Worm (Caenorhabditis elegans) whole organism, young adult: Measurements from ENCODE around the gene spp-4.
A peak's percentile ranks its signal among the peaks of the same experiment; 100 is the strongest.

ENCODE experiments used
- B0261.1 ChIP-seq: sonication (generic microtip); optimal IDR thresholded peaks from 2 replicates; lab custom pipeline; 2016; ENCODE audit warnings: mild to moderate bottlenecking, missing genetic modification characterization, moderate library complexity, missing compliant biosample characterization
- B0336.3 ChIP-seq: fragments of 200-800 bp; sonication (Bioruptor generic); IDR thresholded peaks from 2 replicates; pipeline ENCODE4 v1.3.6; 2022; ENCODE audit warnings: missing genetic modification characterization, missing compliant biosample characterization
- F33H1.4 ChIP-seq: fragments of 200-800 bp; sonication (Bioruptor generic); IDR thresholded peaks from 2 replicates; pipeline ENCODE4 v1.3.6; 2022; ENCODE audit warnings: missing genetic modification reagents, missing genetic modification characterization, missing compliant biosample characterization
- F37B4.10 ChIP-seq: fragments of 200-800 bp; sonication (Bioruptor generic); IDR thresholded peaks from 2 replicates; pipeline ENCODE4 v1.3.6; 2022; ENCODE audit warnings: missing genetic modification characterization, missing compliant biosample characterization
- F57A8.1 ChIP-seq: fragments of 200-800 bp; sonication (Bioruptor generic); optimal IDR thresholded peaks from 2 replicates; lab custom pipeline; 2018; ENCODE audit warnings: mild to moderate bottlenecking, missing genetic modification characterization, moderate library complexity, missing compliant biosample characterization
- K12H6.12 ChIP-seq: fragments of 200-800 bp; sonication (Bioruptor generic); optimal IDR thresholded peaks from 2 replicates; lab custom pipeline; 2018; ENCODE audit warnings: mild to moderate bottlenecking, missing genetic modification characterization, missing compliant biosample characterization
- T07F8.4 ChIP-seq: sonication (generic microtip); optimal IDR thresholded peaks from 2 replicates; lab custom pipeline; 2016; ENCODE audit warnings: mild to moderate bottlenecking, missing genetic modification characterization, moderate library complexity, missing compliant biosample characterization
- T26A5.8 ChIP-seq: sonication (generic microtip); optimal IDR thresholded peaks from 2 replicates; lab custom pipeline; 2016; ENCODE audit warnings: missing genetic modification characterization, missing compliant biosample characterization
- Y56A3A.18 ChIP-seq: fragments of 200-800 bp; sonication (Bioruptor generic); IDR thresholded peaks from 2 replicates; pipeline ENCODE4 v1.3.6; 2022; ENCODE audit warnings: missing genetic modification reagents, missing genetic modification characterization, missing compliant biosample characterization
- Y79H2A.3 ChIP-seq: fragments of 200-800 bp; sonication (Bioruptor generic); conservative IDR thresholded peaks from 2 replicates; pipeline ENCODE4 v1.3.6; 2022; ENCODE audit warnings: missing genetic modification reagents, missing genetic modification characterization, missing compliant biosample characterization
- Y95B8A.8 ChIP-seq: fragments of 200-800 bp; sonication (Bioruptor generic); IDR thresholded peaks from 2 replicates; pipeline ENCODE4 v1.3.6; 2022; ENCODE audit warnings: missing genetic modification reagents, missing genetic modification characterization, missing compliant biosample characterization
- akir-1 ChIP-seq: fragments of 200-800 bp; sonication (Bioruptor generic); optimal IDR thresholded peaks from 2 replicates; lab custom pipeline; 2018; ENCODE audit warnings: mild to moderate bottlenecking, missing genetic modification characterization, moderate library complexity, missing compliant biosample characterization
- attf-3 ChIP-seq: fragments of 200-800 bp; sonication (Bioruptor generic); conservative IDR thresholded peaks from 2 replicates; pipeline ENCODE4 v1.3.6; 2022; ENCODE audit warnings: missing genetic modification reagents, missing genetic modification characterization, missing compliant biosample characterization
- attf-5 ChIP-seq: fragments of 200-800 bp; sonication (Bioruptor generic); optimal IDR thresholded peaks from 2 replicates; lab custom pipeline; 2018; ENCODE audit warnings: mild to moderate bottlenecking, missing genetic modification characterization, missing compliant biosample characterization
- attf-6 ChIP-seq: fragments of 200-800 bp; sonication (Bioruptor generic); IDR thresholded peaks from 2 replicates; pipeline ENCODE4 v1.3.6; 2022; ENCODE audit warnings: missing genetic modification reagents, missing genetic modification characterization, missing compliant biosample characterization
- ccch-3 ChIP-seq: fragments of 200-800 bp; sonication (Bioruptor generic); optimal IDR thresholded peaks from 2 replicates; lab custom pipeline; 2018; ENCODE audit warnings: mild to moderate bottlenecking, missing genetic modification characterization, missing compliant biosample characterization
- cebp-1 ChIP-seq, 2 experiments: fragments of 200-800 bp in 1 of 2; sonication (Bioruptor generic) in 1 of 2; sonication (generic microtip) in 1 of 2; IDR thresholded peaks in 1 of 2; optimal IDR thresholded peaks in 1 of 2; 2 replicates each; pipeline versions ENCODE4 v1.3.6 to Lab custom; 2017 to 2022; ENCODE audit warnings: missing compliant biosample characterization in 2 of 2, missing genetic modification characterization in 2 of 2, mild to moderate bottlenecking in 1 of 2, missing genetic modification reagents in 1 of 2, moderate library complexity in 1 of 2
- ceh-100 ChIP-seq: fragments of 200-800 bp; sonication (Bioruptor generic); IDR thresholded peaks from 2 replicates; pipeline ENCODE4 v1.3.6; 2022; ENCODE audit warnings: missing genetic modification reagents, missing genetic modification characterization, missing compliant biosample characterization
- ceh-91 ChIP-seq: fragments of 200-800 bp; sonication (Bioruptor generic); IDR thresholded peaks from 2 replicates; pipeline ENCODE4 v1.3.6; 2022; ENCODE audit warnings: missing genetic modification reagents, missing genetic modification characterization, missing compliant biosample characterization
- dpff-1 ChIP-seq: sonication (generic microtip); optimal IDR thresholded peaks from 2 replicates; lab custom pipeline; 2017; ENCODE audit warnings: mild to moderate bottlenecking, missing genetic modification characterization, missing compliant biosample characterization
- dpl-1 ChIP-seq: fragments of 150-350 bp; optimal IDR thresholded peaks from 2 replicates; lab custom pipeline; 2014; ENCODE audit warnings: missing biosample characterization, missing genetic modification reagents, missing genetic modification characterization
- egl-18 ChIP-seq: fragments of 200-800 bp; sonication (Bioruptor generic); IDR thresholded peaks from 2 replicates; pipeline ENCODE4 v1.3.6; 2022; ENCODE audit warnings: missing genetic modification reagents, missing genetic modification characterization, missing compliant biosample characterization
- ekl-4 ChIP-seq: fragments of 200-800 bp; sonication (Bioruptor generic); IDR thresholded peaks from 2 replicates; pipeline ENCODE4 v1.3.6; 2022; ENCODE audit warnings: missing genetic modification reagents, missing genetic modification characterization, missing compliant biosample characterization
- ets-4 ChIP-seq: fragments of 200-800 bp; sonication (Bioruptor generic); optimal IDR thresholded peaks from 2 replicates; lab custom pipeline; 2018; ENCODE audit warnings: mild to moderate bottlenecking, missing genetic modification characterization, missing compliant biosample characterization
- hmg-1.2 ChIP-seq: fragments of 200-800 bp; sonication (Bioruptor generic); IDR thresholded peaks from 2 replicates; pipeline ENCODE4 v1.3.6; 2022; ENCODE audit warnings: missing genetic modification reagents, missing genetic modification characterization, missing compliant biosample characterization
- hrde-1 ChIP-seq: sonication (generic microtip); optimal IDR thresholded peaks from 2 replicates; lab custom pipeline; 2016; ENCODE audit warnings: missing genetic modification characterization, mild to moderate bottlenecking, missing compliant biosample characterization, moderate library complexity, missing genotype, missing genetic modification reagents, borderline replicate concordance
- lin-35 ChIP-seq, 3 experiments: fragments of 150-350 bp in 2 of 3; sonication (generic microtip) in 1 of 3; optimal IDR thresholded peaks; 2 replicates each; lab custom pipeline; 2014 to 2018; ENCODE audit warnings: missing biosample characterization in 3 of 3, missing genetic modification characterization in 3 of 3, missing genetic modification reagents in 3 of 3
- lsy-27 ChIP-seq: sonication (generic microtip); optimal IDR thresholded peaks from 2 replicates; lab custom pipeline; 2017; ENCODE audit warnings: missing genetic modification characterization, mild to moderate bottlenecking, missing compliant biosample characterization, antibody characterized with exemption, missing genotype, borderline replicate concordance; ENCODE audit not compliant: insufficient read depth
- madf-6 ChIP-seq: fragments of 200-800 bp; sonication (Bioruptor generic); IDR thresholded peaks from 2 replicates; pipeline ENCODE4 v1.3.6; 2022; ENCODE audit warnings: missing genetic modification reagents, missing genetic modification characterization, missing compliant biosample characterization
- mes-4 ChIP-seq: sonication (generic microtip); optimal IDR thresholded peaks from 2 replicates; lab custom pipeline; 2016; ENCODE audit warnings: missing genotype, missing genetic modification characterization, missing compliant biosample characterization
- nfya-1 ChIP-seq: sonication (generic microtip); optimal IDR thresholded peaks from 2 replicates; lab custom pipeline; 2017; ENCODE audit warnings: antibody characterized with exemption, missing compliant biosample characterization, missing genetic modification characterization, borderline replicate concordance; ENCODE audit not compliant: insufficient read depth
- nhr-120 ChIP-seq: fragments of 200-800 bp; sonication (Bioruptor generic); IDR thresholded peaks from 2 replicates; pipeline ENCODE4 v1.3.6; 2022; ENCODE audit warnings: missing genetic modification characterization, missing compliant biosample characterization
- nhr-179 ChIP-seq: sonication (generic microtip); optimal IDR thresholded peaks from 2 replicates; lab custom pipeline; 2016; ENCODE audit warnings: mild to moderate bottlenecking, missing genetic modification characterization, missing compliant biosample characterization
- nhr-90 ChIP-seq: sonication (generic microtip); optimal IDR thresholded peaks from 2 replicates; lab custom pipeline; 2016; ENCODE audit warnings: missing genotype, mild to moderate bottlenecking, missing genetic modification characterization, missing compliant biosample characterization
- rec-8 ChIP-seq, 2 experiments: sonication (generic microtip); optimal IDR thresholded peaks; 2 replicates each; lab custom pipeline; 2016; ENCODE audit warnings: mild to moderate bottlenecking in 2 of 2, missing genetic modification characterization in 2 of 2, missing genetic modification reagents in 2 of 2, missing genotype in 2 of 2, missing biosample characterization in 1 of 2, missing compliant biosample characterization in 1 of 2, moderate library complexity in 1 of 2
- repo-1 ChIP-seq: sonication (generic microtip); optimal IDR thresholded peaks from 2 replicates; lab custom pipeline; 2017; ENCODE audit warnings: mild to moderate bottlenecking, missing genetic modification characterization, missing compliant biosample characterization
- snpc-1.3 ChIP-seq: sonication (generic microtip); optimal IDR thresholded peaks from 2 replicates; lab custom pipeline; 2017; ENCODE audit warnings: missing genetic modification characterization, mild to moderate bottlenecking, missing compliant biosample characterization, antibody characterized with exemption, moderate library complexity, missing genotype, missing genetic modification reagents; ENCODE audit not compliant: insufficient read depth
- snpc-4 ChIP-seq, 5 experiments: fragments of 150-350 bp in 1 of 5; sonication (generic microtip) in 4 of 5; optimal IDR thresholded peaks; 2 replicates each; lab custom pipeline; 2014 to 2018; ENCODE audit warnings: missing genetic modification characterization in 5 of 5, missing biosample characterization in 3 of 5, antibody characterized with exemption in 2 of 5, mild to moderate bottlenecking in 2 of 5, missing compliant biosample characterization in 2 of 5, missing genotype in 2 of 5, moderate library complexity in 2 of 5, missing genetic modification reagents in 1 of 5
- xnd-1 ChIP-seq: sonication (generic microtip); optimal IDR thresholded peaks from 2 replicates; lab custom pipeline; 2016; ENCODE audit warnings: missing genotype, missing genetic modification reagents, missing genetic modification characterization, missing compliant biosample characterization
- zfh-2 ChIP-seq: fragments of 200-800 bp; sonication (Bioruptor generic); conservative IDR thresholded peaks from 2 replicates; pipeline ENCODE4 v1.3.6; 2022; ENCODE audit warnings: missing genetic modification reagents, missing genetic modification characterization, missing compliant biosample characterization
- zim-3 ChIP-seq: sonication (generic microtip); optimal IDR thresholded peaks from 2 replicates; lab custom pipeline; 2017; ENCODE audit warnings: mild to moderate bottlenecking, missing genetic modification characterization, moderate library complexity, missing compliant biosample characterization
- ztf-18 ChIP-seq: sonication (generic microtip); optimal IDR thresholded peaks from 2 replicates; lab custom pipeline; 2016; ENCODE audit warnings: missing genotype, mild to moderate bottlenecking, missing genetic modification characterization, missing compliant biosample characterization
- ztf-28 ChIP-seq: fragments of 200-800 bp; sonication (Bioruptor generic); IDR thresholded peaks from 2 replicates; pipeline ENCODE4 v1.3.6; 2022; ENCODE audit warnings: missing genetic modification reagents, missing genetic modification characterization, missing compliant biosample characterization

Gene spp-4

DNA sequence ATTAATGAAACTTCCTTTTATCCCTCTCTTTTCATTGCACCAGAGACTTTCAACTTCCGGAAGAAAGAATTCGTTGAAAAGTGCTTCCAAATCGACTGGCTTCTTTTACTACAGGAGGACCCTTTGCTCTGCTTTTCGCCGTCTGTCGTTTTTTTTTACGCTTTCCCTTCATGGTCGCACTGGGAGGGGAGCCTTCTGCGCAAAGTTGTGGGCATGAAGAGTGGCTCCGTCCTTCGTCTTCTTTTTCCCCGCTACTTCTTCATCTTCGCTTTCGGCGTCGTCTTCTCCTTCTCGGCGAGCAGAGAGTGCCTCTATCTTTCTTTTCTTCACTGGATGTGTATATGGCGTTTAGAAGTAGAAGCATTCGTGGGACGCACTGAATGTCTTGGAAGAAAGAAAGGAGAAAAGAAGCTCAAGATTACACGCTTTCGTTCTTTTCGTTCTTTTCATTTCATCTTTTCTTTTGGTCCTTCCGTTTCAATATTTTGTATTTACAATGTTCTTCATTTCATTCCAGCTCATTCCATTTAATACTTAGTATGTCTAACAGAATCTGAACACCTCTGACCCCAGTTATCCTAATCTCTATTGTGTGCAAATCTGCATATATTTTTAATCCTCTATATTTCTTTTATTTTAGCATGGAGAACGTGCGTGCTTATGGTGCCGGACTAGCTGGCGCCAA, 8.6 kb upstream of the spp-4 start, which contains the start of gene sng-1:
Gene sng-1, plus strand, starts transcription at position 635 of the 685 bp plus-strand sequence.
- TF ChIP-seq hrde-1: no peak
- peak; percentile 26 for TF ChIP-seq K12H6.12 (tag; lab: Kevin White, UChicago)

DNA sequence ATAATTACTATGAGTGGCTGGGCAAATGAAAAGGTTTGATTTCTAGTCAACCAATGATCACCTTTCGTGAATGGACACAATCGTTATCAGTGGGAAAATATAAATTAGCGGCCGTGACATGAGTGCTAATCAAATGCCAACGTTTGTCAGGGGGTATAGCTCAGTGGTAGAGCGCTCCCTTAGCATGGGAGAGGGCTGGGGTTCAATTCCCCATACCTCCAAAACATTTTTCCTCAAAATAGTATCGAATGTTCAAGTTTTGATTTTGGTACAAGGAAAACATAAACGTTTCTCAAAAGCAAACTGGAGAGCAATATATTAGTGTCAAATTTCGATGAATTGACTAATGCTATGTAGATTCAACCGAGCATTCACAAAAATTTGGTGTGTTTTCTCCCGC, 5.0 kb upstream of the spp-4 start:
- TF ChIP-seq nfya-1 (tag; lab: Kevin White, UChicago) (no peak), attf-5 (peak; percentile 44), akir-1 (GFP tag; lab: Kevin White, UChicago) (no peak), Y56A3A.18 (GFP tag; lab: Robert Waterston, UW) (peak; percentile 82), lsy-27 (tag; lab: Kevin White, UChicago) (peak; percentile 36), ets-4 (GFP tag; lab: Kevin White, UChicago) (peak; percentile 18), dpff-1 (tag; lab: Kevin White, UChicago) (no peak), mes-4 (tag; lab: Kevin White, UChicago) (no peak), nhr-90 (tag; lab: Kevin White, UChicago) (peak; percentile 81), Y79H2A.3 (GFP tag; lab: Robert Waterston, UW) (no peak), nhr-179 (peak; percentile 63), T07F8.4 (tag; lab: Kevin White, UChicago) (peak; percentile 4), snpc-1.3 (tag; lab: Kevin White, UChicago) (peak; percentile 72), ccch-3 (GFP tag; lab: Kevin White, UChicago) (no peak), T26A5.8 (tag; lab: Kevin White, UChicago) (no peak), F33H1.4 (GFP tag; lab: Robert Waterston, UW) (no peak), ztf-28 (GFP tag; lab: Robert Waterston, UW) (no peak), ceh-91 (GFP tag; lab: Robert Waterston, UW) (0 out of 2 replicates have a peak, but pooled peaks have one; percentile 27), repo-1 (tag; lab: Kevin White, UChicago) (no peak), attf-3 (GFP tag; lab: Robert Waterston, UW) (no peak), ceh-100 (GFP tag; lab: Robert Waterston, UW) (no peak), xnd-1 (tag; lab: Kevin White, UChicago) (no peak), cebp-1 (GFP tag; IDR thresholded peaks at IDR 0.05; lab: Robert Waterston, UW) (no peak), cebp-1 (tag; optimal IDR thresholded peaks at IDR 0.05; lab: Kevin White, UChicago) (peak; percentile 59), ztf-18 (tag; lab: Kevin White, UChicago) (peak; percentile 61), nhr-120 (GFP tag; lab: Robert Waterston, UW) (no peak), hmg-1.2 (GFP tag; lab: Robert Waterston, UW) (peak; percentile 71), attf-6 (GFP tag; lab: Robert Waterston, UW) (0 out of 2 replicates have a peak, but pooled peaks have one; percentile 47), ekl-4 (GFP tag; lab: Robert Waterston, UW) (peak; percentile 37; the same call in 1 of the 2 replicates), rec-8 (tag; optimal IDR thresholded peaks at IDR 0.05; lab: Kevin White, UChicago) (peak; percentile 8 to 79), snpc-4 (GFP tag; optimal IDR thresholded peaks at IDR 0.05; lab: Kevin White, UChicago) (peak; percentile 77), snpc-4 (tag; optimal IDR thresholded peaks at IDR 0.05; lab: Kevin White, UChicago) (peak in 3 of 4 experiments; percentile 62 to 80 (median 79)), zfh-2 (GFP tag; lab: Robert Waterston, UW) (no peak), B0336.3 (GFP tag; lab: Robert Waterston, UW) (0 out of 2 replicates have a peak, but pooled peaks have one; percentile 20), madf-6 (GFP tag; lab: Robert Waterston, UW) (peak; percentile 39; the same call in 1 of the 2 replicates), F37B4.10 (GFP tag; lab: Robert Waterston, UW) (no peak), dpl-1 (GFP tag; lab: Kevin White, UChicago) (no peak), zim-3 (tag; lab: Kevin White, UChicago) (peak; percentile 6), egl-18 (GFP tag; lab: Robert Waterston, UW) (no peak), lin-35 (GFP tag; optimal IDR thresholded peaks at IDR 0.05; lab: Kevin White, UChicago) (peak in 1 of 3 experiments; percentile 2), B0261.1 (tag; lab: Kevin White, UChicago) (peak; percentile 88), Y95B8A.8 (GFP tag; lab: Robert Waterston, UW) (no peak), F57A8.1 (GFP tag; lab: Kevin White, UChicago) (peak; percentile 8)
